Fruit fly (Drosophila melanogaster) whole organism, embryonic: Measurements from ENCODE around the gene ovm.

Source experiments
- Ada2b ChIP-seq: fragments of 200-800 bp; sonication (Bioruptor generic); IDR thresholded peaks from 2 replicates; pipeline ENCODE4 v1.3.6; 2022; ENCODE audit warnings: missing biosample characterization, missing genetic modification characterization
- Atf3 ChIP-seq: fragments of 200-800 bp; sonication (Bioruptor generic); optimal IDR thresholded peaks from 3 replicates; lab custom pipeline; 2016; ENCODE audit warnings: missing biosample characterization, missing genetic modification characterization
- Blimp-1 ChIP-seq: fragments of 200-800 bp; sonication (Bioruptor generic); optimal IDR thresholded peaks from 3 replicates; lab custom pipeline; 2018; ENCODE audit warnings: missing biosample characterization, missing genetic modification characterization, mild to moderate bottlenecking, moderate library complexity, missing genetic modification reagents
- CG10431 ChIP-seq: fragments of 200-800 bp; sonication (Bioruptor generic); optimal IDR thresholded peaks from 3 replicates; lab custom pipeline; 2018; ENCODE audit warnings: missing biosample characterization, mild to moderate bottlenecking, missing genetic modification characterization
- CG11723 ChIP-seq: fragments of 200-800 bp; sonication (Bioruptor generic); optimal IDR thresholded peaks from 2 replicates; lab custom pipeline; 2017; ENCODE audit warnings: missing biosample characterization, mild to moderate bottlenecking, missing genetic modification characterization
- CG12659 ChIP-seq: fragments of 200-800 bp; sonication (Bioruptor generic); optimal IDR thresholded peaks from 3 replicates; lab custom pipeline; 2017; ENCODE audit warnings: mild to moderate bottlenecking, missing biosample characterization, missing genetic modification reagents, missing genetic modification characterization
- CG1647 ChIP-seq: fragments of 200-800 bp; sonication (Bioruptor generic); optimal IDR thresholded peaks from 3 replicates; lab custom pipeline; 2016; ENCODE audit warnings: missing biosample characterization, missing genetic modification characterization
- CG18619 ChIP-seq: fragments of 200-800 bp; sonication (Bioruptor generic); optimal IDR thresholded peaks from 3 replicates; lab custom pipeline; 2017; ENCODE audit warnings: missing biosample characterization, mild to moderate bottlenecking, missing genetic modification characterization
- CG30020 ChIP-seq: fragments of 200-800 bp; optimal IDR thresholded peaks from 2 replicates; lab custom pipeline; 2019; ENCODE audit warnings: missing biosample characterization, mild to moderate bottlenecking, missing genetic modification characterization, moderate library complexity
- CG31388 ChIP-seq: fragments of 200-800 bp; sonication (Bioruptor generic); optimal IDR thresholded peaks from 2 replicates; lab custom pipeline; 2016; ENCODE audit warnings: missing biosample characterization, missing genetic modification characterization
- CG32532 ChIP-seq: fragments of 200-800 bp; sonication (Bioruptor generic); IDR thresholded peaks from 2 replicates; pipeline ENCODE4 v1.3.6; 2022; ENCODE audit warnings: missing biosample characterization, missing genetic modification characterization
- CG4282 ChIP-seq: fragments of 200-800 bp; sonication (Bioruptor generic); optimal IDR thresholded peaks from 2 replicates; lab custom pipeline; 2016; ENCODE audit warnings: missing biosample characterization, missing genetic modification characterization
- CG4360 ChIP-seq: fragments of 200-800 bp; sonication (Bioruptor generic); IDR thresholded peaks from 2 replicates; pipeline ENCODE4 v1.3.6; 2022; ENCODE audit warnings: missing biosample characterization, missing genetic modification characterization
- CG5953 ChIP-seq: fragments of 200-800 bp; sonication (Bioruptor generic); IDR thresholded peaks from 2 replicates; pipeline ENCODE4 v1.3.6; 2022; ENCODE audit warnings: missing biosample characterization, missing genetic modification characterization
- CG7786 ChIP-seq: fragments of 200-800 bp; sonication (Bioruptor generic); optimal IDR thresholded peaks from 2 replicates; lab custom pipeline; 2016; ENCODE audit warnings: missing biosample characterization, missing genetic modification characterization
- CG7928 ChIP-seq: fragments of 200-800 bp; sonication (Bioruptor generic); optimal IDR thresholded peaks from 2 replicates; lab custom pipeline; 2017; ENCODE audit warnings: missing biosample characterization, mild to moderate bottlenecking, missing genetic modification characterization
- CG8765 ChIP-seq: fragments of 200-800 bp; sonication (Bioruptor generic); IDR thresholded peaks from 2 replicates; pipeline ENCODE4 v1.3.6; 2022; ENCODE audit warnings: missing biosample characterization, missing genetic modification characterization
- Doc3 ChIP-seq: fragments of 200-800 bp; sonication (Bioruptor generic); IDR thresholded peaks from 3 replicates; pipeline ENCODE4 v1.3.6; 2022; ENCODE audit warnings: missing biosample characterization, missing genetic modification characterization; ENCODE audit not compliant: partially characterized antibody
- Fer1 ChIP-seq: fragments of 200-800 bp; sonication (Bioruptor generic); optimal IDR thresholded peaks from 2 replicates; lab custom pipeline; 2017; ENCODE audit warnings: missing biosample characterization, mild to moderate bottlenecking, missing genetic modification characterization
- H15 ChIP-seq: fragments of 200-800 bp; sonication (Bioruptor generic); IDR thresholded peaks from 3 replicates; pipeline ENCODE4 v1.3.6; 2022; ENCODE audit warnings: missing biosample characterization, missing genetic modification characterization
- Hr51 ChIP-seq, 2 experiments: fragments of 200-800 bp; sonication (Bioruptor generic); optimal IDR thresholded peaks; 2 replicates in 1 of 2; 3 replicates in 1 of 2; lab custom pipeline; 2016 to 2018; ENCODE audit warnings: missing biosample characterization in 2 of 2, missing genetic modification characterization in 2 of 2, mild to moderate bottlenecking in 1 of 2, moderate library complexity in 1 of 2
- MESR4 ChIP-seq: fragments of 200-800 bp; sonication (Bioruptor generic); optimal IDR thresholded peaks from 2 replicates; lab custom pipeline; 2018; ENCODE audit warnings: missing biosample characterization, mild to moderate bottlenecking, missing genetic modification characterization, moderate library complexity
- MTF-1 ChIP-seq: fragments of 200-800 bp; sonication (Bioruptor generic); optimal IDR thresholded peaks from 2 replicates; lab custom pipeline; 2018; ENCODE audit warnings: missing biosample characterization, mild to moderate bottlenecking, missing genetic modification characterization, borderline replicate concordance
- NK7.1 ChIP-seq: fragments of 200-800 bp; sonication (Bioruptor generic); optimal IDR thresholded peaks from 3 replicates; lab custom pipeline; 2016; ENCODE audit warnings: missing biosample characterization, missing genetic modification characterization
- Oli ChIP-seq: fragments of 200-800 bp; sonication (Bioruptor generic); optimal IDR thresholded peaks from 2 replicates; lab custom pipeline; 2018; ENCODE audit warnings: missing biosample characterization, mild to moderate bottlenecking, missing genetic modification characterization, moderate library complexity
- Sox102F ChIP-seq: fragments of 200-800 bp; sonication (Bioruptor generic); optimal IDR thresholded peaks from 2 replicates; lab custom pipeline; 2018; ENCODE audit warnings: missing biosample characterization, mild to moderate bottlenecking, missing genetic modification characterization, moderate library complexity
- Ssrp ChIP-seq: fragments of 200-800 bp; sonication (Bioruptor generic); optimal IDR thresholded peaks from 2 replicates; lab custom pipeline; 2018; ENCODE audit warnings: missing biosample characterization, mild to moderate bottlenecking, missing genetic modification characterization, moderate library complexity
- ara ChIP-seq: fragments of 200-800 bp; sonication (Bioruptor generic); IDR thresholded peaks from 2 replicates; pipeline ENCODE4 v1.3.6; 2022; ENCODE audit warnings: missing biosample characterization, missing genetic modification characterization
- bbx ChIP-seq: fragments of 200-800 bp; sonication (Bioruptor generic); IDR thresholded peaks from 2 replicates; pipeline ENCODE4 v1.3.6; 2022; ENCODE audit warnings: missing biosample characterization, missing genetic modification characterization; ENCODE audit not compliant: partially characterized antibody
- bcd ChIP-seq: fragments of 200-800 bp; sonication (Bioruptor generic); optimal IDR thresholded peaks from 2 replicates; lab custom pipeline; 2017; ENCODE audit warnings: missing biosample characterization, mild to moderate bottlenecking, missing genetic modification characterization
- croc ChIP-seq: fragments of 200-800 bp; sonication (Bioruptor generic); conservative IDR thresholded peaks from 3 replicates; pipeline ENCODE4 v1.3.6; 2022; ENCODE audit warnings: missing biosample characterization, missing genetic modification characterization
- da ChIP-seq: fragments of 200-800 bp; sonication (Bioruptor generic); optimal IDR thresholded peaks from 2 replicates; lab custom pipeline; 2016; ENCODE audit warnings: missing biosample characterization, missing genetic modification characterization
- danr ChIP-seq: fragments of 200-800 bp; sonication (Bioruptor generic); IDR thresholded peaks from 2 replicates; pipeline ENCODE4 v1.3.6; 2022; ENCODE audit warnings: missing biosample characterization, missing genetic modification characterization
- fd3F ChIP-seq: fragments of 200-800 bp; sonication (Bioruptor generic); optimal IDR thresholded peaks from 2 replicates; lab custom pipeline; 2018; ENCODE audit warnings: missing biosample characterization, mild to moderate bottlenecking, missing genetic modification characterization, moderate library complexity
- ftz-f1 ChIP-seq: fragments of 200-800 bp; sonication (Bioruptor generic); optimal IDR thresholded peaks from 2 replicates; lab custom pipeline; 2016; ENCODE audit warnings: missing biosample characterization, missing genetic modification characterization
- knrl ChIP-seq: fragments of 200-800 bp; sonication (Bioruptor generic); IDR thresholded peaks from 3 replicates; pipeline ENCODE4 v1.3.6; 2022; ENCODE audit warnings: missing biosample characterization, missing genetic modification characterization; ENCODE audit not compliant: partially characterized antibody
- nerfin-2 ChIP-seq: fragments of 200-800 bp; sonication (Bioruptor generic); IDR thresholded peaks from 2 replicates; pipeline ENCODE4 v1.3.6; 2022; ENCODE audit warnings: missing biosample characterization, missing genetic modification characterization; ENCODE audit not compliant: partially characterized antibody
- oc ChIP-seq: fragments of 200-800 bp; sonication (Bioruptor generic); optimal IDR thresholded peaks from 2 replicates; lab custom pipeline; 2018; ENCODE audit warnings: missing biosample characterization, mild to moderate bottlenecking, missing genetic modification characterization, moderate library complexity
- pros ChIP-seq: fragments of 200-800 bp; sonication (Bioruptor generic); optimal IDR thresholded peaks from 3 replicates; lab custom pipeline; 2019; ENCODE audit warnings: missing biosample characterization, mild to moderate bottlenecking, missing genetic modification characterization, moderate library complexity
- slbo ChIP-seq: fragments of 200-800 bp; sonication (Bioruptor generic); IDR thresholded peaks from 2 replicates; pipeline ENCODE4 v1.3.6; 2022; ENCODE audit warnings: missing biosample characterization, missing genetic modification characterization
- slou ChIP-seq: fragments of 200-800 bp; sonication (Bioruptor generic); optimal IDR thresholded peaks from 3 replicates; lab custom pipeline; 2016; ENCODE audit warnings: missing biosample characterization, missing genetic modification characterization
- so ChIP-seq: fragments of 200-800 bp; sonication (Bioruptor generic); IDR thresholded peaks from 3 replicates; pipeline ENCODE4 v1.3.6; 2022; ENCODE audit warnings: missing biosample characterization, missing genetic modification characterization
- sqz ChIP-seq: fragments of 200-800 bp; sonication (Bioruptor generic); optimal IDR thresholded peaks from 3 replicates; lab custom pipeline; 2018; ENCODE audit warnings: missing biosample characterization, mild to moderate bottlenecking, missing genetic modification characterization
- ttk ChIP-seq: fragments of 200-800 bp; sonication (Bioruptor generic); IDR thresholded peaks from 2 replicates; pipeline ENCODE4 v2.1.2; 2022; ENCODE audit warnings: missing biosample characterization, missing genetic modification characterization
- tx ChIP-seq: fragments of 200-800 bp; sonication (Bioruptor generic); optimal IDR thresholded peaks from 2 replicates; lab custom pipeline; 2016; ENCODE audit warnings: missing biosample characterization, missing genetic modification characterization
- usp ChIP-seq: fragments of >200 bp; optimal IDR thresholded peaks from 2 replicates; lab custom pipeline; 2017; ENCODE audit warnings: missing biosample characterization, missing genetic modification characterization
- vnd ChIP-seq: fragments of 200-800 bp; sonication (Bioruptor generic); IDR thresholded peaks from 3 replicates; pipeline ENCODE4 v1.3.6; 2022; ENCODE audit warnings: missing biosample characterization, missing genetic modification characterization; ENCODE audit not compliant: partially characterized antibody
- z ChIP-seq: fragments of 200-800 bp; sonication (Bioruptor generic); IDR thresholded peaks from 3 replicates; pipeline ENCODE4 v1.3.6; 2022; ENCODE audit warnings: missing biosample characterization, missing genetic modification characterization

ovm gene

DNA sequence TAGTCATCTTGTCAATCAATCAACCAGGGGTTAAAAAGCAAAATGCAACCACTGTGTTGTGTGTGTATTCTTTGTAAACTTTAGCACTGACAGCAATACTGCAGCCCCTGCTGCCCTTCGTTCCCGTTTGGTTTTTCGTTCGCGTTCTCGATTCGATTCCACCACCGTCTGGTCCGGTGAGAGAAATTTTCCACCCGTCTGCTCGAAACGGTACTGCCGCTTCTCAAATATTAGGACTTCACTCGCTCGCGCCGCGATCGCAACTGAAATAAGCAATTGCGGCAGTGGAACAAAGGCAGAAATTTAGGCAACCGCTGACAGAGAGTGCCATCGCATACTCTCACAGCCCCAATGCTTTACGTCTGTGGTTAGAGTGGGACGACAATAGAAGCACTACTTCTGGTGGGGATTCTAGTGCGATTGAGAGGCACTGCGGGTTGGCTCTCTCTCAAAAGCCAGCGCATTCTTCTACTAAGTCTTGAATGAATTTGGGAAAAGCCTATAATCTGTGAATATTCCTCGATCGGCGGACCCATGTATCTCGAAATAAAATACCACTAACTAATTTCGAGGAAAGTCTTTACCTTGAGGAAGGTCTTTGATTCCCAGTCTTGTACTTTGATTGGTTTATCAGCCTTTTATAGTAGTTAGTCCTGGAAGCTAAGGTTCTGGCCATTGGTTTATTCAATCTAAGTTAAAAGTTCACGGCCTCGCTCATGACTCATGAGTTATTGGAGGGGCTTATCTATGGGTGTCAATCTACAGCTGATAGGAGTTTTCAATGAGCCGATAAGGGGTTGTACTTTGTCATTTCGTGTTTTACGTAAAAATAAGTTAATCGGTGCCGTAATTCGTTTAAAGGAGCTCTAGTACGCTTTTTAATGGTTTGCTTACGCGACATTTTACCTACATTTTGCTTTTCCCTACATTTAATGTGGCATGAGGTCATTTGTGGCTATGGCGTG is 11.5 kb downstream of the ovm start (continued):
- TF ChIP-seq bbx (GFP tag; lab: Robert Waterston, UW) (peak; percentile 65), H15 (no peak), ftz-f1 (peak; percentile 70), CG4282 (GFP tag; lab: Kevin White, UChicago) (no peak), so (GFP tag; lab: Robert Waterston, UW) (0 out of 3 replicates have a peak, but pooled peaks have one; percentile 18), da (GFP tag; lab: Kevin White, UChicago) (no peak), CG7786 (GFP tag; lab: Kevin White, UChicago) (no peak), fd3F (no peak), ara (GFP tag; lab: Robert Waterston, UW) (0 out of 2 replicates have a peak, but pooled peaks have one; percentile 14), nerfin-2 (GFP tag; lab: Robert Waterston, UW) (no peak), vnd (GFP tag; lab: Robert Waterston, UW) (no peak), z (peak; percentile 66; the same call in 2 of the 3 replicates), CG8765 (GFP tag; lab: Robert Waterston, UW) (no peak), Atf3 (GFP tag; lab: Kevin White, UChicago) (no peak), Hr51 (GFP tag; optimal IDR thresholded peaks at IDR 0.05; lab: Kevin White, UChicago) (no peak), Sox102F (GFP tag; lab: Kevin White, UChicago) (no peak), MTF-1 (peak; percentile 71), bcd (no peak), CG7928 (GFP tag; lab: Kevin White, UChicago) (no peak), CG30020 (tag; lab: Kevin White, UChicago) (no peak), tx (no peak), CG1647 (GFP tag; lab: Kevin White, UChicago) (peak; percentile 0), Doc3 (no peak), knrl (GFP tag; lab: Robert Waterston, UW) (no peak), Blimp-1 (GFP tag; lab: Kevin White, UChicago) (peak; percentile 20), CG12659 (GFP tag; lab: Kevin White, UChicago) (peak; percentile 60), Fer1 (GFP tag; lab: Kevin White, UChicago) (peak; percentile 73), usp (GFP tag; lab: Kevin White, UChicago) (no peak), ttk (GFP tag; lab: Robert Waterston, UW) (no peak; the same call in 1 of the 2 replicates), pros (peak; percentile 70), CG4360 (GFP tag; lab: Robert Waterston, UW) (0 out of 2 replicates have a peak, but pooled peaks have one; percentile 33), croc (GFP tag; lab: Robert Waterston, UW) (no peak), CG32532 (GFP tag; lab: Robert Waterston, UW) (peak; percentile 59; the same call in 1 of the 2 replicates), CG31388 (no peak), danr (no peak), CG18619 (GFP tag; lab: Kevin White, UChicago) (no peak), MESR4 (GFP tag; lab: Kevin White, UChicago) (peak; percentile 13), CG5953 (no peak), sqz (GFP tag; lab: Kevin White, UChicago) (peak; percentile 2), CG10431 (GFP tag; lab: Kevin White, UChicago) (peak; percentile 39), Ada2b (no peak), Oli (no peak), NK7.1 (GFP tag; lab: Kevin White, UChicago) (no peak), slbo (GFP tag; lab: Robert Waterston, UW) (peak; percentile 26; the same call in 1 of the 2 replicates), slou (GFP tag; lab: Kevin White, UChicago) (no peak), Ssrp (tag; lab: Kevin White, UChicago) (no peak), CG11723 (GFP tag; lab: Kevin White, UChicago) (peak; percentile 10), oc (tag; lab: Kevin White, UChicago) (peak; percentile 64)
